Fruit fly (Drosophila melanogaster): Measurements from ENCODE around the gene Pc.

dm6 chr3L:21284720-21285638, 32.8 kb downstream of the Pc start:
- TF ChIP-seq sv (GFP tag; optimal IDR thresholded peaks at IDR 0.05) (no peak), Hr78 (GFP tag; optimal IDR thresholded peaks at IDR 0.05) (no peak), Abd-B (GFP tag; optimal IDR thresholded peaks at IDR 0.05) (no peak), sage (GFP tag; optimal IDR thresholded peaks at IDR 0.05) (no peak), h (GFP tag; optimal IDR thresholded peaks at IDR 0.05) (no peak), Jra (GFP tag; optimal IDR thresholded peaks at IDR 0.05) (no peak)
